Fruit fly (Drosophila melanogaster): ENCODE measurements around the gene CG5250.

CG5250 gene

DNA sequence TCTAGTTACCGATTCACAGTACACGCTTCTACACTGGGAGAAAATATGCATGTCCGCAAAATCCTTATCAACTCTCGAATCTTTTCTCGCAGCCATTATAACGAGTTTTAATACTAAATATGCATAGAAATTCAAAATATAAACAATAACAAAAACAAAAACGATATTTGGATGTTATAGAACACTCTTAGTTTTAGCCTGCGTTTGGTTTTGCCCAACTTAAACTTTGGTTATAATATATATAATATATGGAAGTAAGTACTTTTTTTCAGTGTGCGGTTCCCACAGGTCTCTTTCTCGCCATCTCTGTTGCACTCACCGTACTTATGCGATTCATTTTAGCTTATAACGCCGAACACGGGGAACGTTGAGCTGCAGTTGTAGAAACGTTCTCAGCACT is 17.3 kb downstream of the CG5250 start, which contains the start of gene cry (continued):
- TF ChIP-seq exex (tag; optimal IDR thresholded peaks at IDR 0.05), result no peak
- TF ChIP-seq CG18476 (GFP tag; optimal IDR thresholded peaks at IDR 0.05), result no peak
- no peak for TF ChIP-seq Sin3A (optimal IDR thresholded peaks at IDR 0.05)
- TF ChIP-seq CG2678 (tag; optimal IDR thresholded peaks at IDR 0.05), result peak; percentile 73
- TF ChIP-seq CG5180 (GFP tag; optimal IDR thresholded peaks at IDR 0.05), result no peak
- TF ChIP-seq kah (GFP tag; optimal IDR thresholded peaks at IDR 0.05), result peak; percentile 14
- TF ChIP-seq NfI (GFP tag; optimal IDR thresholded peaks at IDR 0.05), result peak; percentile 36
- peak; percentile 64 for TF ChIP-seq CG9437 (GFP tag; optimal IDR thresholded peaks at IDR 0.05)
- no peak for TF ChIP-seq ab (GFP tag; optimal IDR thresholded peaks at IDR 0.05)
- TF ChIP-seq Med (GFP tag), result no peak
- TF ChIP-seq sqz (GFP tag; optimal IDR thresholded peaks at IDR 0.05), result no peak
- TF ChIP-seq Stat92E (GFP tag; optimal IDR thresholded peaks at IDR 0.05), result no peak
- TF ChIP-seq twi (tag; optimal IDR thresholded peaks at IDR 0.05), result peak; percentile 76
- TF ChIP-seq Atf-2 (GFP tag; optimal IDR thresholded peaks at IDR 0.05), result peak; percentile 8
- peak; percentile 77; the same call in 1 of the 2 replicates for TF ChIP-seq CG31441 (GFP tag; IDR thresholded peaks at IDR 0.05)
- TF ChIP-seq Deaf1 (tag; optimal IDR thresholded peaks at IDR 0.05), result no peak
- no peak for TF ChIP-seq Dref (GFP tag; IDR thresholded peaks at IDR 0.05)
- TF ChIP-seq chif (GFP tag; optimal IDR thresholded peaks at IDR 0.05), result peak in 1 of 2 experiments; percentile 16
- TF ChIP-seq HLH3B (GFP tag; IDR thresholded peaks at IDR 0.05), result no peak
- TF ChIP-seq CG17359 (tag; optimal IDR thresholded peaks at IDR 0.05), result peak; percentile 63
- peak; percentile 70; the same call in 1 of the 2 replicates for TF ChIP-seq Xrp1 (GFP tag; IDR thresholded peaks at IDR 0.05)
- no peak for TF ChIP-seq eyg (GFP tag; optimal IDR thresholded peaks at IDR 0.05)
- no peak for TF ChIP-seq CG31388 (GFP tag; optimal IDR thresholded peaks at IDR 0.05)
- peak in 1 of 2 experiments; percentile 68 for TF ChIP-seq Hr51 (GFP tag; optimal IDR thresholded peaks at IDR 0.05)
- peak; percentile 54 for TF ChIP-seq CG8388 (GFP tag; optimal IDR thresholded peaks at IDR 0.05)
- no peak for TF ChIP-seq CG4707 (GFP tag; optimal IDR thresholded peaks at IDR 0.05)
- TF ChIP-seq CG8281 (tag; optimal IDR thresholded peaks at IDR 0.05), result peak; percentile 3
- TF ChIP-seq CG9932 (GFP tag; IDR thresholded peaks at IDR 0.05), result no peak
- TF ChIP-seq run (tag; optimal IDR thresholded peaks at IDR 0.05), result no peak
- TF ChIP-seq Drgx (GFP tag; IDR thresholded peaks at IDR 0.05), result peak; percentile 73
- TF ChIP-seq vnd (GFP tag; IDR thresholded peaks at IDR 0.05; ENCODE audit: partially characterized antibody), result no peak
- no peak for TF ChIP-seq CG15479 (GFP tag; optimal IDR thresholded peaks at IDR 0.05)
- no peak for TF ChIP-seq p53 (GFP tag; optimal IDR thresholded peaks at IDR 0.05)
- no peak for TF ChIP-seq CG1832 (GFP tag; optimal IDR thresholded peaks at IDR 0.05)
- peak; percentile 80 for TF ChIP-seq CG11504 (tag; optimal IDR thresholded peaks at IDR 0.05)
- no peak for TF ChIP-seq H15 (GFP tag; IDR thresholded peaks at IDR 0.05)
- TF ChIP-seq CG1024 (GFP tag; IDR thresholded peaks at IDR 0.05), result no peak
- no peak for TF ChIP-seq CG43689 (GFP tag; IDR thresholded peaks at IDR 0.05)
- no peak for TF ChIP-seq CG11696 (GFP tag; IDR thresholded peaks at IDR 0.05)
- TF ChIP-seq fd3F (GFP tag; optimal IDR thresholded peaks at IDR 0.05), result no peak
- TF ChIP-seq CG31365 (tag; optimal IDR thresholded peaks at IDR 0.05), result no peak
- peak; percentile 77 for TF ChIP-seq Sox102F (GFP tag; optimal IDR thresholded peaks at IDR 0.05)
- 0 out of 3 replicates have a peak, but pooled peaks have one; percentile 36 for TF ChIP-seq ken (GFP tag; IDR thresholded peaks at IDR 0.05)
- TF ChIP-seq hth (optimal IDR thresholded peaks at IDR 0.05), result no peak
- no peak for TF ChIP-seq ac (GFP tag; optimal IDR thresholded peaks at IDR 0.05)
- no peak for TF ChIP-seq dan (GFP tag; IDR thresholded peaks at IDR 0.05)
- TF ChIP-seq CG17802 (tag; optimal IDR thresholded peaks at IDR 0.05), result peak; percentile 26
- TF ChIP-seq sna (GFP tag; IDR thresholded peaks at IDR 0.05; ENCODE audit: partially characterized antibody), result no peak
- TF ChIP-seq CG9817 (tag; optimal IDR thresholded peaks at IDR 0.05), result no peak
- TF ChIP-seq dmrt11E (tag; optimal IDR thresholded peaks at IDR 0.05), result peak; percentile 75
- TF ChIP-seq sens (GFP tag), result peak; percentile 85
